Worm (Caenorhabditis elegans): Measurements from ENCODE around the gene mep-1.

mep-1 gene

ce11 chrIV:11524241-11524692 is at the start of gene mep-1 (continued):
- TF ChIP-seq snpc-3.4 (tag; optimal IDR thresholded peaks at IDR 0.05) (no peak), atf-7 (tag; optimal IDR thresholded peaks at IDR 0.05) (no peak), mcd-1 (GFP tag; IDR thresholded peaks at IDR 0.05) (peak; percentile 63), ceh-58 (GFP tag; IDR thresholded peaks at IDR 0.05) (no peak), F52B5.7 (tag; optimal IDR thresholded peaks at IDR 0.05) (peak; percentile 41), ceh-91 (GFP tag; IDR thresholded peaks at IDR 0.05) (0 out of 2 replicates have a peak, but pooled peaks have one; percentile 30), ztf-18 (tag; optimal IDR thresholded peaks at IDR 0.05) (no peak), dox-1 (GFP tag; IDR thresholded peaks at IDR 0.05) (peak; percentile 13; the same call in 1 of the 2 replicates), bed-1 (GFP tag; IDR thresholded peaks at IDR 0.05) (no peak), K12H6.12 (tag; optimal IDR thresholded peaks at IDR 0.05) (peak; percentile 50), C06A6.2 (GFP tag; conservative IDR thresholded peaks at IDR 0.05) (no peak), madf-10 (tag; optimal IDR thresholded peaks at IDR 0.05) (peak; percentile 68), egl-18 (GFP tag; IDR thresholded peaks at IDR 0.05) (no peak), dpl-1 (GFP tag; optimal IDR thresholded peaks at IDR 0.05) (peak; percentile 1), F39B2.1 (GFP tag; IDR thresholded peaks at IDR 0.05) (no peak), lin-35 (GFP tag; optimal IDR thresholded peaks at IDR 0.05) (peak in 1 of 3 experiments; percentile 5), ceh-100 (GFP tag; IDR thresholded peaks at IDR 0.05) (0 out of 2 replicates have a peak, but pooled peaks have one; percentile 23), cebp-1 (GFP tag; IDR thresholded peaks at IDR 0.05) (peak; percentile 30; the same call in 1 of the 2 replicates), cebp-1 (tag; optimal IDR thresholded peaks at IDR 0.05) (peak; percentile 51), lin-40 (tag; optimal IDR thresholded peaks at IDR 0.05) (peak; percentile 14), zfh-2 (GFP tag; conservative IDR thresholded peaks at IDR 0.05) (peak; percentile 98), bed-2 (GFP tag; IDR thresholded peaks at IDR 0.05) (no peak), athp-1 (tag; optimal IDR thresholded peaks at IDR 0.05) (peak; percentile 8), sdz-38 (tag; optimal IDR thresholded peaks at IDR 0.05) (no peak), mel-28 (tag; optimal IDR thresholded peaks at IDR 0.05; ENCODE audit: borderline replicate concordance) (no peak), F33H1.4 (GFP tag; IDR thresholded peaks at IDR 0.05) (peak; percentile 35), lsy-27 (tag; optimal IDR thresholded peaks at IDR 0.05; ENCODE audit: borderline replicate concordance, insufficient read depth) (no peak), snpc-1.1 (tag; optimal IDR thresholded peaks at IDR 0.05; ENCODE audit: insufficient read depth) (no peak), B0261.1 (tag; optimal IDR thresholded peaks at IDR 0.05) (no peak), nhr-27 (tag; optimal IDR thresholded peaks at IDR 0.05) (no peak), B0336.3 (GFP tag; IDR thresholded peaks at IDR 0.05) (no peak), hlh-12 (tag; optimal IDR thresholded peaks at IDR 0.05) (no peak), ZK185.1 (tag; optimal IDR thresholded peaks at IDR 0.05; ENCODE audit: poor library complexity, severe bottlenecking) (no peak), ekl-4 (GFP tag; IDR thresholded peaks at IDR 0.05) (no peak), madf-3 (GFP tag; IDR thresholded peaks at IDR 0.05) (no peak), ceh-27 (GFP tag; optimal IDR thresholded peaks at IDR 0.05) (peak; percentile 76), aptf-3 (GFP tag; IDR thresholded peaks at IDR 0.05) (no peak), sea-2 (GFP tag; IDR thresholded peaks at IDR 0.05) (no peak), F23B12.7 (tag; optimal IDR thresholded peaks at IDR 0.05; ENCODE audit: insufficient read depth) (no peak), sptf-2 (GFP tag; optimal IDR thresholded peaks at IDR 0.05) (no peak), hrde-1 (tag; optimal IDR thresholded peaks at IDR 0.05; ENCODE audit: borderline replicate concordance) (peak; percentile 11), fkh-3 (tag; optimal IDR thresholded peaks at IDR 0.05) (no peak), ztf-6 (GFP tag; IDR thresholded peaks at IDR 0.05) (no peak), xnd-1 (tag; optimal IDR thresholded peaks at IDR 0.05) (no peak), madf-8 (GFP tag; conservative IDR thresholded peaks at IDR 0.05) (no peak), T26A5.8 (tag; optimal IDR thresholded peaks at IDR 0.05) (no peak), Y95B8A.8 (GFP tag; IDR thresholded peaks at IDR 0.05) (no peak), nfya-2 (GFP tag; IDR thresholded peaks at IDR 0.05) (no peak)

Measured in whole organism, young adult.